Worm (Caenorhabditis elegans) whole organism, mixed stage, embryonic: ENCODE data around the gene F52C6.4.

Experiments used
- M03D4.4 ChIP-seq: sonication (generic microtip); optimal IDR thresholded peaks from 2 replicates; lab custom pipeline; 2017; ENCODE audit warnings: mild to moderate bottlenecking, missing genetic modification characterization, missing compliant biosample characterization
- bed-3 ChIP-seq: fragments of 200-800 bp; sonication (Bioruptor generic); optimal IDR thresholded peaks from 3 replicates; lab custom pipeline; 2018; ENCODE audit warnings: mild to moderate bottlenecking, missing genetic modification characterization, moderate library complexity, missing compliant biosample characterization
- blmp-1 ChIP-seq: fragments of 150-350 bp; optimal IDR thresholded peaks from 2 replicates; lab custom pipeline; 2014; ENCODE audit warnings: missing biosample characterization, missing genetic modification characterization
- ceh-39 ChIP-seq: fragments of 150-350 bp; optimal IDR thresholded peaks from 2 replicates; lab custom pipeline; 2014; ENCODE audit warnings: missing biosample characterization, missing genetic modification characterization
- ceh-43 ChIP-seq: fragments of 200-800 bp; sonication (Bioruptor generic); optimal IDR thresholded peaks from 2 replicates; lab custom pipeline; 2018; ENCODE audit warnings: mild to moderate bottlenecking, missing genetic modification characterization, moderate library complexity, missing compliant biosample characterization
- ceh-83 ChIP-seq: fragments of 200-800 bp; sonication (Bioruptor generic); optimal IDR thresholded peaks from 2 replicates; lab custom pipeline; 2018; ENCODE audit warnings: mild to moderate bottlenecking, missing genetic modification characterization, missing compliant biosample characterization
- ces-1 ChIP-seq: fragments of 150-350 bp; optimal IDR thresholded peaks from 2 replicates; lab custom pipeline; 2014; ENCODE audit warnings: missing biosample characterization, missing genetic modification reagents, missing genetic modification characterization
- cnd-1 ChIP-seq: fragments of 200-800 bp; sonication (Bioruptor generic); optimal IDR thresholded peaks from 2 replicates; lab custom pipeline; 2018; ENCODE audit warnings: mild to moderate bottlenecking, missing genetic modification characterization, missing compliant biosample characterization
- drap-1 ChIP-seq: fragments of 200-800 bp; sonication (Bioruptor generic); optimal IDR thresholded peaks from 3 replicates; lab custom pipeline; 2018; ENCODE audit warnings: mild to moderate bottlenecking, missing genetic modification characterization, missing compliant biosample characterization
- flh-1 ChIP-seq: fragments of 200-800 bp; sonication (Bioruptor generic); optimal IDR thresholded peaks from 2 replicates; lab custom pipeline; 2018; ENCODE audit warnings: mild to moderate bottlenecking, missing genetic modification characterization, moderate library complexity, missing compliant biosample characterization
- hlh-1 ChIP-seq: fragments of 150-350 bp; optimal IDR thresholded peaks from 2 replicates; lab custom pipeline; 2014; ENCODE audit warnings: missing biosample characterization, missing genetic modification reagents, missing genetic modification characterization
- lin-13 ChIP-seq: fragments of 150-350 bp; optimal IDR thresholded peaks from 2 replicates; lab custom pipeline; 2014; ENCODE audit warnings: missing biosample characterization, missing genetic modification characterization
- lin-32 ChIP-seq: fragments of 200-800 bp; sonication (Bioruptor generic); optimal IDR thresholded peaks from 2 replicates; lab custom pipeline; 2018; ENCODE audit warnings: mild to moderate bottlenecking, missing genetic modification characterization, missing compliant biosample characterization
- lsy-2 ChIP-seq: fragments of 150-350 bp; optimal IDR thresholded peaks from 2 replicates; lab custom pipeline; 2014; ENCODE audit warnings: missing biosample characterization, missing genetic modification characterization
- mab-5 ChIP-seq: fragments of 150-350 bp; optimal IDR thresholded peaks from 2 replicates; lab custom pipeline; 2014; ENCODE audit warnings: missing biosample characterization, missing genetic modification characterization
- mep-1 ChIP-seq: fragments of 150-350 bp; optimal IDR thresholded peaks from 2 replicates; lab custom pipeline; 2017; ENCODE audit warnings: missing biosample characterization, missing genetic modification reagents, missing genetic modification characterization, inconsistent platforms
- mls-2 ChIP-seq: sonication (generic microtip); optimal IDR thresholded peaks from 2 replicates; lab custom pipeline; 2016; ENCODE audit warnings: mild to moderate bottlenecking, missing genetic modification characterization, moderate library complexity, missing compliant biosample characterization
- nhr-12 ChIP-seq: fragments of 150-350 bp; optimal IDR thresholded peaks from 2 replicates; lab custom pipeline; 2014; ENCODE audit warnings: missing biosample characterization, missing genetic modification characterization
- nhr-2 ChIP-seq: fragments of 150-350 bp; optimal IDR thresholded peaks from 2 replicates; lab custom pipeline; 2014; ENCODE audit warnings: missing biosample characterization, missing genetic modification characterization
- nhr-237 ChIP-seq: fragments of 150-350 bp; optimal IDR thresholded peaks from 2 replicates; lab custom pipeline; 2014; ENCODE audit warnings: missing biosample characterization, missing genetic modification characterization
- nhr-28 ChIP-seq: fragments of 150-350 bp; optimal IDR thresholded peaks from 2 replicates; lab custom pipeline; 2014; ENCODE audit warnings: missing biosample characterization, missing genetic modification characterization
- nhr-76 ChIP-seq: sonication (generic microtip); optimal IDR thresholded peaks from 2 replicates; lab custom pipeline; 2017; ENCODE audit warnings: missing biosample characterization, missing genetic modification characterization
- pha-4 ChIP-seq: fragments of 150-350 bp; optimal IDR thresholded peaks from 2 replicates; lab custom pipeline; 2018; ENCODE audit warnings: missing biosample characterization, missing genetic modification reagents, missing genetic modification characterization
- sem-2 ChIP-seq: fragments of 200-800 bp; sonication (Bioruptor generic); optimal IDR thresholded peaks from 2 replicates; lab custom pipeline; 2018; ENCODE audit warnings: mild to moderate bottlenecking, missing genetic modification characterization, missing compliant biosample characterization
- sptf-1 ChIP-seq: sonication (generic microtip); optimal IDR thresholded peaks from 2 replicates; lab custom pipeline; 2017; ENCODE audit warnings: mild to moderate bottlenecking, missing genetic modification characterization, moderate library complexity, missing compliant biosample characterization
- unc-120 ChIP-seq: sonication (generic microtip); optimal IDR thresholded peaks from 2 replicates; lab custom pipeline; 2017; ENCODE audit warnings: missing genetic modification characterization, missing compliant biosample characterization; ENCODE audit not compliant: poor library complexity, severe bottlenecking
- unc-39 ChIP-seq: fragments of 150-350 bp; optimal IDR thresholded peaks from 2 replicates; lab custom pipeline; 2014; ENCODE audit warnings: missing biosample characterization, missing genetic modification characterization
- unc-62 ChIP-seq: fragments of 150-350 bp; optimal IDR thresholded peaks from 2 replicates; lab custom pipeline; 2014; ENCODE audit warnings: missing biosample characterization, missing genetic modification reagents, missing genetic modification characterization
- zip-8 ChIP-seq: fragments of 150-350 bp; optimal IDR thresholded peaks from 2 replicates; lab custom pipeline; 2014; ENCODE audit warnings: missing biosample characterization, missing genetic modification characterization

The F52C6.4 gene

ce11 chrII:1897936-1898335, 25.0 kb upstream of the F52C6.4 start, which contains the start of gene C46F9.6:
C46F9.6 (plus strand) TSS chrII:1898236.
- TF ChIP-seq ceh-43 (GFP tag; lab: Kevin White, UChicago) (no peak), bed-3 (no peak), hlh-1 (tag; lab: Kevin White, UChicago) (no peak), lin-32 (GFP tag; lab: Kevin White, UChicago) (no peak), zip-8 (tag; lab: Kevin White, UChicago) (no peak), pha-4 (tag; lab: Kevin White, UChicago) (no peak), unc-120 (tag; lab: Kevin White, UChicago) (no peak), unc-62 (GFP tag; lab: Kevin White, UChicago) (no peak), mep-1 (tag; lab: Kevin White, UChicago) (no peak), ceh-39 (tag; lab: Kevin White, UChicago) (no peak), ces-1 (GFP tag; lab: Kevin White, UChicago) (no peak), mab-5 (tag; lab: Kevin White, UChicago) (no peak), blmp-1 (no peak), nhr-12 (no peak), ceh-83 (GFP tag; lab: Kevin White, UChicago) (no peak), flh-1 (GFP tag; lab: Kevin White, UChicago) (no peak), lin-13 (no peak)

- TF ChIP-seq ceh-43 (GFP tag; lab: Kevin White, UChicago) = no peak
- no peak for TF ChIP-seq ceh-83 (GFP tag; lab: Kevin White, UChicago)
- TF ChIP-seq zip-8 (tag; lab: Kevin White, UChicago) = no peak
- no peak for TF ChIP-seq pha-4 (tag; lab: Kevin White, UChicago)
- no peak for TF ChIP-seq nhr-12
- no peak for TF ChIP-seq lin-13
- TF ChIP-seq mls-2 (tag; lab: Kevin White, UChicago) = no peak
- TF ChIP-seq nhr-237 (tag; lab: Kevin White, UChicago) = no peak
- TF ChIP-seq nhr-2 (tag; lab: Kevin White, UChicago) = no peak
These were observed 23.0 kb upstream of the F52C6.4 start, which contains the start of gene math-24 for ce11 chrII:1899934-1900333. math-24 (plus strand) TSS chrII:1900234.

ce11 chrII:1901981-1902380, 21.0 kb upstream of the F52C6.4 start, which contains the start of gene math-23:
math-23 (plus strand) TSS chrII:1902281.
- no peak for TF ChIP-seq nhr-12
- no peak for TF ChIP-seq pha-4 (tag; lab: Kevin White, UChicago)
- TF ChIP-seq hlh-1 (tag; lab: Kevin White, UChicago) = no peak
- TF ChIP-seq drap-1 = no peak
- TF ChIP-seq sptf-1 (tag; lab: Kevin White, UChicago) = no peak
- TF ChIP-seq mep-1 (tag; lab: Kevin White, UChicago) = no peak
- no peak for TF ChIP-seq cnd-1 (tag; lab: Kevin White, UChicago)
- no peak for TF ChIP-seq nhr-28 (tag; lab: Kevin White, UChicago)
- TF ChIP-seq ceh-43 (GFP tag; lab: Kevin White, UChicago) = no peak
- no peak for TF ChIP-seq zip-8 (tag; lab: Kevin White, UChicago)
- no peak for TF ChIP-seq lsy-2
- TF ChIP-seq lin-32 (GFP tag; lab: Kevin White, UChicago) = no peak
- TF ChIP-seq ces-1 (GFP tag; lab: Kevin White, UChicago) = no peak
- no peak for TF ChIP-seq lin-13
- no peak for TF ChIP-seq sem-2
- no peak for TF ChIP-seq unc-39 (tag; lab: Kevin White, UChicago)
- no peak for TF ChIP-seq mls-2 (tag; lab: Kevin White, UChicago)

- TF ChIP-seq ceh-39 (tag; lab: Kevin White, UChicago) (no peak), bed-3 (no peak), nhr-2 (tag; lab: Kevin White, UChicago) (no peak), hlh-1 (tag; lab: Kevin White, UChicago) (no peak), sem-2 (no peak), M03D4.4 (tag; lab: Kevin White, UChicago) (no peak), sptf-1 (tag; lab: Kevin White, UChicago) (no peak)
These were observed 17.8 kb upstream of the F52C6.4 start, which contains the start of gene math-22 for ce11 chrII:1905104-1905503. math-22 (plus strand) TSS chrII:1905404.

- TF ChIP-seq unc-120 (tag; lab: Kevin White, UChicago) = no peak
- TF ChIP-seq nhr-76 (tag; lab: Kevin White, UChicago) = no peak
- no peak for TF ChIP-seq lin-13
- TF ChIP-seq ceh-83 (GFP tag; lab: Kevin White, UChicago) = no peak
- no peak for TF ChIP-seq nhr-237 (tag; lab: Kevin White, UChicago)
- no peak for TF ChIP-seq ceh-43 (GFP tag; lab: Kevin White, UChicago)
These were observed 10.2 kb upstream of the F52C6.4 start, which contains the start of gene math-31 for ce11 chrII:1912741-1913140. math-31 (minus strand) TSS chrII:1912841.
